Fruit fly (Drosophila melanogaster): ENCODE results near the gene eIF1A.
A peak's percentile ranks its signal among the peaks of the same experiment; 100 is the strongest.

Gene eIF1A

DNA sequence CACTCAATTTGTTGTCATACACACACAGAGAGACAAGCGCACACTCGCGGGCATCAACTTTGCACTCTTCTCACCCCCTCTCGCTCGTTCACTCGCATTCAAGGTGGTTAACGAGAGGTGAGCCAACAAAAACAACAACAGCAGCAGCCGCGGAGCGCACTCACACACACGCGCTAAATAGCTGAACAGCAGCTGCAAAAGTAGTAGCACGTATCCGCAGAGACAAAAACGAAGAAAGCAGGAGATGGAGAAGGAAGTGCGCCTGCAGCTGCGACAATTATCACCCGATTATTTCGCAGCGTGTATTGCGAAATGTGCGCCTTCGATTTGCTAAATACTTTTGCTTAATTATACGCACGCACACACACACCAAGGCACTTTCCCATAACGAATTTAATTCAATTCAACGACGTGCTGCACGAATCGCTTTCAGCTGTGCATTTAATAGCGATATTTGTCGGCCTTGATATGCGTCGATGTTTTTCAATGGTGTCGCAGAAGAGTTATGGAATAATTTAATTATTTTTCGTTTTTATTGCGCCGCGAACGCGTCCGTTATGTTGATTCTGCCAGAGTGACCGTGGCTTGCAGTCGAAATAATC, 23.9 kb downstream of the eIF1A start (continued):
- TF ChIP-seq Ets97D (GFP tag; optimal IDR thresholded peaks at IDR 0.05) (no peak), CG12391 (tag; optimal IDR thresholded peaks at IDR 0.05) (no peak), nom (GFP tag; optimal IDR thresholded peaks at IDR 0.05) (peak; percentile 26), HmgZ (tag; optimal IDR thresholded peaks at IDR 0.05) (peak; percentile 41), tgo (GFP tag; IDR thresholded peaks at IDR 0.05) (no peak; the same call in 2 of the 3 replicates), CG17829 (tag; optimal IDR thresholded peaks at IDR 0.05) (no peak), kay (GFP tag; optimal IDR thresholded peaks at IDR 0.05) (peak; percentile 83), H15 (GFP tag; IDR thresholded peaks at IDR 0.05) (0 out of 3 replicates have a peak, but pooled peaks have one; percentile 6), C15 (GFP tag; IDR thresholded peaks at IDR 0.05) (no peak), CG2202 (tag; optimal IDR thresholded peaks at IDR 0.05) (no peak), wor (GFP tag; IDR thresholded peaks at IDR 0.05) (no peak), CG7987 (GFP tag; optimal IDR thresholded peaks at IDR 0.05) (peak; percentile 23), Doc3 (GFP tag; IDR thresholded peaks at IDR 0.05; ENCODE audit: partially characterized antibody) (no peak), tup (GFP tag; optimal IDR thresholded peaks at IDR 0.05) (no peak), sc (optimal IDR thresholded peaks at IDR 0.05) (no peak), sc (GFP tag; optimal IDR thresholded peaks at IDR 0.05) (no peak), CG7839 (tag; optimal IDR thresholded peaks at IDR 0.05) (peak; percentile 4), az2 (GFP tag; optimal IDR thresholded peaks at IDR 0.05) (no peak), CG5953 (GFP tag; IDR thresholded peaks at IDR 0.05) (no peak), CG32772 (GFP tag; IDR thresholded peaks at IDR 0.05) (no peak), CG3163 (GFP tag; optimal IDR thresholded peaks at IDR 0.05) (peak; percentile 22), bsh (GFP tag; optimal IDR thresholded peaks at IDR 0.05) (peak in 1 of 2 experiments; percentile 4), CG9215 (GFP tag; IDR thresholded peaks at IDR 0.05) (no peak), CG7357 (GFP tag; IDR thresholded peaks at IDR 0.05) (no peak), CG13775 (GFP tag; optimal IDR thresholded peaks at IDR 0.05) (no peak), CG6272 (GFP tag; IDR thresholded peaks at IDR 0.05) (no peak), CG11695 (GFP tag; IDR thresholded peaks at IDR 0.05) (0 out of 3 replicates have a peak, but pooled peaks have one; percentile 1), BEAF-32 (GFP tag; optimal IDR thresholded peaks at IDR 0.05) (no peak), CG4328 (GFP tag; optimal IDR thresholded peaks at IDR 0.05) (no peak), CG3847 (GFP tag; IDR thresholded peaks at IDR 0.05) (no peak), gro (GFP tag; optimal IDR thresholded peaks at IDR 0.05) (no peak), CG12104 (GFP tag; optimal IDR thresholded peaks at IDR 0.05) (no peak), dimm (GFP tag; IDR thresholded peaks at IDR 0.05) (no peak), shn (GFP tag; optimal IDR thresholded peaks at IDR 0.05) (no peak), CG10543 (GFP tag; optimal IDR thresholded peaks at IDR 0.05) (peak; percentile 59), wdn (GFP tag; IDR thresholded peaks at IDR 0.05) (no peak), cwo (GFP tag; optimal IDR thresholded peaks at IDR 0.05) (peak; percentile 34), CG2120 (GFP tag; optimal IDR thresholded peaks at IDR 0.05) (no peak), CG30020 (tag; optimal IDR thresholded peaks at IDR 0.05) (no peak), Abd-B (GFP tag; optimal IDR thresholded peaks at IDR 0.05) (no peak), cato (GFP tag; optimal IDR thresholded peaks at IDR 0.05; ENCODE audit: borderline replicate concordance) (no peak), gem (tag; optimal IDR thresholded peaks at IDR 0.05) (no peak), CG11085 (GFP tag; IDR thresholded peaks at IDR 0.05) (no peak), lov (optimal IDR thresholded peaks at IDR 0.05) (no peak), lov (GFP tag; IDR thresholded peaks at IDR 0.05) (no peak), Pdp1 (GFP tag; optimal IDR thresholded peaks at IDR 0.05) (no peak), CG12744 (GFP tag; optimal IDR thresholded peaks at IDR 0.05) (no peak), bbx (GFP tag; IDR thresholded peaks at IDR 0.05; ENCODE audit: partially characterized antibody) (peak; percentile 23; the same call in 1 of the 2 replicates), inv (GFP tag; IDR thresholded peaks at IDR 0.05; ENCODE audit: partially characterized antibody) (no peak), chm (GFP tag; IDR thresholded peaks at IDR 0.05) (peak; percentile 24; the same call in 1 of the 2 replicates), HmgD (GFP tag; optimal IDR thresholded peaks at IDR 0.05) (peak; percentile 64)
